Fruit fly (Drosophila melanogaster) whole organism, prepupa: ENCODE data around the gene CG4098.

ENCODE experiments used
- CG10631 ChIP-seq: fragments of 200-800 bp; sonication (Bioruptor generic); optimal IDR thresholded peaks from 2 replicates; lab custom pipeline; 2016; ENCODE audit warnings: missing biosample characterization, missing genetic modification characterization
- CG10669 ChIP-seq: fragments of 200-800 bp; sonication (Bioruptor generic); optimal IDR thresholded peaks from 3 replicates; lab custom pipeline; 2018; ENCODE audit warnings: missing biosample characterization, mild to moderate bottlenecking, missing genetic modification characterization, moderate library complexity
- CG11762 ChIP-seq: fragments of 200-800 bp; sonication (Bioruptor generic); optimal IDR thresholded peaks from 3 replicates; lab custom pipeline; 2016; ENCODE audit warnings: missing biosample characterization, missing genetic modification characterization; ENCODE audit not compliant: insufficient read depth
- CG16779 ChIP-seq: fragments of 200-800 bp; sonication (Bioruptor generic); optimal IDR thresholded peaks from 3 replicates; lab custom pipeline; 2017; ENCODE audit warnings: missing biosample characterization, mild to moderate bottlenecking, missing genetic modification characterization
- CG3032 ChIP-seq: fragments of 200-800 bp; optimal IDR thresholded peaks from 2 replicates; lab custom pipeline; 2019; ENCODE audit warnings: missing biosample characterization, mild to moderate bottlenecking, missing genetic modification characterization, moderate library complexity
- CG32006 ChIP-seq: fragments of 200-800 bp; sonication (Bioruptor generic); optimal IDR thresholded peaks from 3 replicates; lab custom pipeline; 2017; ENCODE audit warnings: missing biosample characterization, mild to moderate bottlenecking, missing genetic modification characterization
- CG3919 ChIP-seq: fragments of 200-800 bp; sonication (Bioruptor generic); optimal IDR thresholded peaks from 3 replicates; lab custom pipeline; 2016; ENCODE audit warnings: missing biosample characterization, missing genetic modification characterization
- CG4318 ChIP-seq: fragments of 200-800 bp; sonication (Bioruptor generic); optimal IDR thresholded peaks from 3 replicates; lab custom pipeline; 2017; ENCODE audit warnings: missing biosample characterization, mild to moderate bottlenecking, missing genetic modification characterization
- CG6163 ChIP-seq: fragments of 200-800 bp; sonication (Bioruptor generic); IDR thresholded peaks from 3 replicates; pipeline ENCODE4 v1.3.6; 2022; ENCODE audit warnings: missing biosample characterization, missing genetic modification characterization
- CG6792 ChIP-seq: fragments of 200-800 bp; sonication (Bioruptor generic); optimal IDR thresholded peaks from 3 replicates; lab custom pipeline; 2016; ENCODE audit warnings: missing biosample characterization, missing genetic modification characterization
- CG6808 ChIP-seq: fragments of 200-800 bp; sonication (Bioruptor generic); optimal IDR thresholded peaks from 3 replicates; lab custom pipeline; 2017; ENCODE audit warnings: missing biosample characterization, missing genetic modification characterization, mild to moderate bottlenecking, moderate library complexity, missing genetic modification reagents
- CG6854 ChIP-seq: fragments of 200-800 bp; sonication (Bioruptor generic); optimal IDR thresholded peaks from 2 replicates; lab custom pipeline; 2017; ENCODE audit warnings: missing biosample characterization, mild to moderate bottlenecking, missing genetic modification characterization
- CG8119 ChIP-seq: fragments of 200-800 bp; sonication (Bioruptor generic); IDR thresholded peaks from 3 replicates; pipeline ENCODE4 v1.3.6; 2022; ENCODE audit warnings: missing biosample characterization, missing genetic modification characterization
- CG8319 ChIP-seq: fragments of 200-800 bp; sonication (Bioruptor generic); optimal IDR thresholded peaks from 3 replicates; lab custom pipeline; 2016; ENCODE audit warnings: missing biosample characterization, missing genetic modification characterization
- CG8632 ChIP-seq: fragments of 200-800 bp; sonication (Bioruptor generic); optimal IDR thresholded peaks from 3 replicates; lab custom pipeline; 2016; ENCODE audit warnings: missing biosample characterization, missing genetic modification characterization
- Eip75B ChIP-seq: fragments of 200-800 bp; sonication (Bioruptor generic); optimal IDR thresholded peaks from 3 replicates; lab custom pipeline; 2016; ENCODE audit warnings: missing biosample characterization, missing genetic modification characterization
- Eip78C ChIP-seq: fragments of 200-800 bp; sonication (Bioruptor generic); peaks from one replicate; lab custom pipeline; 2016; ENCODE audit warnings: missing biosample characterization, missing genetic modification characterization
- Ets21C ChIP-seq: fragments of 200-800 bp; sonication (Bioruptor generic); optimal IDR thresholded peaks from 3 replicates; lab custom pipeline; 2016; ENCODE audit warnings: missing biosample characterization, missing genetic modification characterization
- Ets96B ChIP-seq: fragments of 200-800 bp; optimal IDR thresholded peaks from 2 replicates; lab custom pipeline; 2019; ENCODE audit warnings: missing biosample characterization, mild to moderate bottlenecking, missing genetic modification characterization, moderate library complexity
- Lpt ChIP-seq: fragments of 200-800 bp; sonication (Bioruptor generic); optimal IDR thresholded peaks from 3 replicates; lab custom pipeline; 2016; ENCODE audit warnings: missing biosample characterization, missing genetic modification characterization
- Met ChIP-seq: fragments of 200-800 bp; sonication (Bioruptor generic); optimal IDR thresholded peaks from 3 replicates; lab custom pipeline; 2016; ENCODE audit warnings: missing biosample characterization, missing genetic modification characterization
- Smox ChIP-seq: fragments of 200-800 bp; sonication (Bioruptor generic); optimal IDR thresholded peaks from 3 replicates; lab custom pipeline; 2016; ENCODE audit warnings: missing biosample characterization, missing genetic modification characterization
- Sox14 ChIP-seq: fragments of 200-800 bp; sonication (Bioruptor generic); optimal IDR thresholded peaks from 3 replicates; lab custom pipeline; 2016; ENCODE audit warnings: missing biosample characterization, missing genetic modification characterization
- achi ChIP-seq: fragments of 200-800 bp; sonication (Bioruptor generic); optimal IDR thresholded peaks from 3 replicates; lab custom pipeline; 2016; ENCODE audit warnings: missing biosample characterization, missing genetic modification characterization
- acj6 ChIP-seq: fragments of 200-800 bp; sonication (Bioruptor generic); optimal IDR thresholded peaks from 3 replicates; lab custom pipeline; 2016; ENCODE audit warnings: missing biosample characterization, missing genetic modification characterization
- cyc ChIP-seq: fragments of 200-800 bp; sonication (Bioruptor generic); optimal IDR thresholded peaks from 3 replicates; lab custom pipeline; 2016; ENCODE audit warnings: missing biosample characterization, missing genetic modification characterization
- dsx ChIP-seq: fragments of 200-800 bp; optimal IDR thresholded peaks from 3 replicates; lab custom pipeline; 2019; ENCODE audit warnings: missing biosample characterization, mild to moderate bottlenecking, missing genetic modification characterization, moderate library complexity; ENCODE audit not compliant: poor library complexity, severe bottlenecking
- eg ChIP-seq: fragments of 200-800 bp; sonication (Bioruptor generic); IDR thresholded peaks from 3 replicates; pipeline ENCODE4 v1.3.6; 2022; ENCODE audit warnings: missing biosample characterization, missing genetic modification characterization
- esn ChIP-seq: fragments of 200-800 bp; sonication (Bioruptor generic); optimal IDR thresholded peaks from 2 replicates; lab custom pipeline; 2016; ENCODE audit warnings: missing biosample characterization, mild to moderate bottlenecking, missing genetic modification characterization, moderate library complexity
- fkh ChIP-seq: fragments of 200-800 bp; sonication (Bioruptor generic); optimal IDR thresholded peaks from 3 replicates; lab custom pipeline; 2017; ENCODE audit warnings: missing biosample characterization, mild to moderate bottlenecking, missing genetic modification characterization, moderate library complexity
- lz ChIP-seq: fragments of 200-800 bp; sonication (Bioruptor generic); optimal IDR thresholded peaks from 3 replicates; lab custom pipeline; 2016; ENCODE audit warnings: missing biosample characterization, missing genetic modification characterization
- spab ChIP-seq: fragments of 200-800 bp; sonication (Bioruptor generic); optimal IDR thresholded peaks from 2 replicates; lab custom pipeline; 2017; ENCODE audit warnings: missing biosample characterization, mild to moderate bottlenecking, missing genetic modification characterization, missing genetic modification reagents
- ss ChIP-seq, 2 experiments: fragments of 200-800 bp; sonication (Bioruptor generic); optimal IDR thresholded peaks; 2 replicates in 1 of 2; 3 replicates in 1 of 2; lab custom pipeline; 2017 to 2018; ENCODE audit warnings: mild to moderate bottlenecking in 2 of 2, missing biosample characterization in 2 of 2, missing genetic modification characterization in 2 of 2, moderate library complexity in 1 of 2
- svp ChIP-seq: fragments of 200-800 bp; sonication (Bioruptor generic); peaks from one replicate; lab custom pipeline; 2016; ENCODE audit warnings: missing biosample characterization, missing genetic modification characterization
- topi ChIP-seq: fragments of 200-800 bp; sonication (Bioruptor generic); optimal IDR thresholded peaks from 3 replicates; lab custom pipeline; 2016; ENCODE audit warnings: missing biosample characterization, missing genetic modification characterization

The CG4098 gene

DNA sequence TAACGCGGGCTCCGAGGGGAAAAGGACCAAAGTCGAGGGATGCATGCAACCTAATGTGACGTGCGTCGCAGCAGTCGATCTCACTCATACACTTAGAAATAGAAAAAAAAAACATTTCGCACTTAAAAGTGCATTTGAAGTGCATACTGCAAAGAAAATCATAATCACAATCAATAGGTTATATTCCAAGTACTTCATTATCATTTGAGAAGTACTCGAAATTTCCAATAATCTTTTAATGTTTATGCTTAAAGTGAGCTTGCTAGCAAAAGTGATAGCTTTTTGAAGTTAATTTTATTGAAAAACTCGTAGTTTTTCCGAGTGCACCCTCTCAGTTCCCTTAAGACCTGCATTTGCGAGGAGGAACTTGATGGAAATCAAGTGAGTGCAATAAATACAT, 25.4 kb upstream of the CG4098 start:
- TF ChIP-seq CG3032, result no peak
- TF ChIP-seq spab (GFP tag; lab: Kevin White, UChicago), result peak; percentile 16
- peak; percentile 8 for TF ChIP-seq lz (GFP tag; lab: Kevin White, UChicago)
- peak; percentile 16 for TF ChIP-seq CG11762 (GFP tag; lab: Kevin White, UChicago)
- TF ChIP-seq CG3919 (GFP tag; lab: Kevin White, UChicago), result peak; percentile 24
- TF ChIP-seq achi (GFP tag; lab: Kevin White, UChicago), result peak; percentile 31
- no peak for TF ChIP-seq CG16779 (tag; lab: Kevin White, UChicago)
- peak; percentile 29 for TF ChIP-seq CG6792
- TF ChIP-seq CG8319 (GFP tag; lab: Kevin White, UChicago), result peak; percentile 6
- TF ChIP-seq Eip78C (GFP tag; lab: Kevin White, UChicago), result peak; percentile 59
- peak; percentile 33 for TF ChIP-seq Eip75B
- TF ChIP-seq acj6 (GFP tag; lab: Kevin White, UChicago), result peak; percentile 35
- 0 out of 3 replicates have a peak, but pooled peaks have one; percentile 13 for TF ChIP-seq CG6163 (GFP tag; lab: Robert Waterston, UW)
- TF ChIP-seq CG10631 (GFP tag; lab: Kevin White, UChicago), result peak; percentile 28
- peak; percentile 45 for TF ChIP-seq Ets96B (tag; lab: Kevin White, UChicago)
- TF ChIP-seq svp (GFP tag; lab: Kevin White, UChicago), result no peak
- peak; percentile 23; the same call in 1 of the 3 replicates for TF ChIP-seq CG8119
- TF ChIP-seq topi (GFP tag; lab: Kevin White, UChicago), result peak; percentile 34
- TF ChIP-seq CG4318 (GFP tag; lab: Kevin White, UChicago), result no peak
- TF ChIP-seq cyc, result peak; percentile 21
- TF ChIP-seq Sox14 (GFP tag; lab: Kevin White, UChicago), result peak; percentile 0
- TF ChIP-seq CG6854 (GFP tag; lab: Kevin White, UChicago), result no peak
- peak; percentile 23 for TF ChIP-seq CG10669

DNA sequence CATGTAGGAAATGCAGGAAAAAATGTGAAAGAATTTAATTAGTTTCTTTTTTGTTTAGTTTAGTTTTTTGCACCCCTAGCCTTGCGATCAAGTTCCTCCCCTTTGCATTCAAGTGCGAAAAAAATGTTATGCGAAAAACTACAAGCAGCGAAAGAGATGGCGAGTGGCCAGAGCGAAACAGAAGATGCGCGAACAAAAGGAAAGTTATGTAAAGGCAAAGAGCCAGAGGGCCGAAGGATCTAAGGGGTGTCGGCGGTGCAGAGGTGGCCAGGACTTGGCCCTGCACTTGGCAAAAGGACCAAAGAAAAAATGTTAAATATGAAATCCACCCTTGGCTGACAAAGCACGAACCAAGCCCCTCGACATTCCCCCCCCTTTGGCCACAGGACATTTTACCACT, 24.9 kb upstream of the CG4098 start:
- no peak for TF ChIP-seq CG6163 (GFP tag; lab: Robert Waterston, UW)
- no peak for TF ChIP-seq Ets21C (GFP tag; lab: Kevin White, UChicago)
- TF ChIP-seq CG4318 (GFP tag; lab: Kevin White, UChicago), result no peak
- no peak for TF ChIP-seq ss (GFP tag; optimal IDR thresholded peaks at IDR 0.05; lab: Kevin White, UChicago)
- TF ChIP-seq eg (GFP tag; lab: Robert Waterston, UW), result no peak
- no peak for TF ChIP-seq CG6854 (GFP tag; lab: Kevin White, UChicago)
- TF ChIP-seq Smox, result no peak
- TF ChIP-seq CG6808 (GFP tag; lab: Kevin White, UChicago), result no peak
- TF ChIP-seq, all 60 proteins: peak for 0

DNA sequence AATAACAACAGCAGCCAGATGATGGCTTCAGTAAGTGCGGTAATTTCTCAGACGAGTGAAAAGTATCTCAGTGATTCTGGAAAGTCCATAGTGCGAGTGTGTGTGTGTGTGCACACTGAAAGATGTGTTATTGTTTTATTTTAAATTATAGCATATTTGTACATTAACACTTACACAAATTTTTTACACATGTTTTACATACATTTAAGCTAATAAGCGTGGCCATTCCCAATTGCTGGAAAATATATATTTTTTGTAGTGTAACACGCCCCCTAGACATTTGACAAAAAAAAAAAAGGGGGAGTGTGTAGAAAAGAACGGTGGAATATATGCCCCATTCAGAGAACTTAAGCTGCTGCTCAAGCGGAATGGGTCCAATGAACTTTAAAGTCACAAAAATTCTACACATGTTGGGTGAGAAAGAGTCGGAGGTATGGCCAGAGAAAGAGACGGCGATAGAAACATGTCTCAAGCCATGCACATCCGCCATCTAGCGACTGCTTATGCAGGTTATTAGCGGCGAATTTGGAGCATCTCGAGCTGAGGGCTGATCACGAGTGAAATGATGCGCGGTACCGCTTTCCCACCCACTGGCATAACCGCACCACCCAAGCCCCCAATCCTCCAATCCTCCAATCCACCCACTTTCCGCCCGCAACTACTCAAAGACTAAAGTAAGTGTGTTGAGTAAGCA, 22.8 kb upstream of the CG4098 start:
- no peak for TF ChIP-seq CG6808 (GFP tag; lab: Kevin White, UChicago)
- no peak for TF ChIP-seq CG16779 (tag; lab: Kevin White, UChicago)
- TF ChIP-seq CG10669, result no peak
- TF ChIP-seq esn (GFP tag; lab: Kevin White, UChicago), result peak; percentile 8
- TF ChIP-seq topi (GFP tag; lab: Kevin White, UChicago), result no peak
- no peak for TF ChIP-seq fkh
- no peak for TF ChIP-seq eg (GFP tag; lab: Robert Waterston, UW)
- peak; percentile 47 for TF ChIP-seq Eip78C (GFP tag; lab: Kevin White, UChicago)
- TF ChIP-seq CG8632 (GFP tag; lab: Kevin White, UChicago), result no peak
- TF ChIP-seq CG4318 (GFP tag; lab: Kevin White, UChicago), result no peak
- no peak for TF ChIP-seq Met
- no peak for TF ChIP-seq CG6854 (GFP tag; lab: Kevin White, UChicago)
- no peak for TF ChIP-seq CG32006 (GFP tag; lab: Kevin White, UChicago)
- TF ChIP-seq svp (GFP tag; lab: Kevin White, UChicago), result no peak
- TF ChIP-seq CG6163 (GFP tag; lab: Robert Waterston, UW), result peak; percentile 17; the same call in 1 of the 3 replicates

DNA sequence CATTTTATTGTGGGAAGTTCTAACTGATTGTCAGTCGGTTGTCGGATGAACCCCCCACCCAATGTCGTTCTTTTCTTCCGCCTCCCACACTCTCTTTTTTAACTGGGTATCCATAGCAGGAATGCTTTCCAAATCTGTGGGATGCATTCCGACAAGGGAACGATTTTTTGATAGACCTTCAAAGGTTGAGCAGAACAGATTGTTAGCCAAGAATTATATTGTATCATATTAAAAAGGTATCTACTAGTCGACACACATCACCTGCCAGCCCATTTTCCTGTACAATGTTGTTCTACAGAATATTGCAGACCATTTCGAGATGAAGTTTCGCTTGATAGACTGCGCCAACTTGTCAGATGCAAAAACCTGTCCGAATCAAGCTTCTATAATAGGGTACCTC, 20.6 kb upstream of the CG4098 start:
- TF ChIP-seq Eip78C (GFP tag; lab: Kevin White, UChicago) (peak; percentile 65), dsx (GFP tag; lab: Kevin White, UChicago) (peak; percentile 72), Lpt (no peak)
